Worm (Caenorhabditis elegans): ENCODE measurements around the gene lin-23.

The lin-23 gene

ce11 chrII:6355396-6356346, 15.4 kb upstream of the lin-23 start, which contains the start of gene C32D5.11 (continued):
- TF ChIP-seq C17E4.6 (GFP tag; IDR thresholded peaks at IDR 0.05) (no peak), fkh-3 (tag; optimal IDR thresholded peaks at IDR 0.05) (no peak), hsf-1 (GFP tag; IDR thresholded peaks at IDR 0.05) (no peak), efl-1 (GFP tag; optimal IDR thresholded peaks at IDR 0.05) (peak; percentile 22), ceh-27 (GFP tag; optimal IDR thresholded peaks at IDR 0.05) (peak; percentile 31), tlf-1 (GFP tag; optimal IDR thresholded peaks at IDR 0.05) (peak; percentile 7), F33H1.4 (GFP tag; IDR thresholded peaks at IDR 0.05) (peak; percentile 42; the same call in 1 of the 2 replicates), lin-40 (tag; optimal IDR thresholded peaks at IDR 0.05) (peak; percentile 55), ceh-100 (GFP tag; IDR thresholded peaks at IDR 0.05) (no peak), egl-18 (GFP tag; IDR thresholded peaks at IDR 0.05) (no peak), attf-5 (GFP tag; optimal IDR thresholded peaks at IDR 0.05) (peak; percentile 83)

- TF ChIP-seq die-1 (tag; optimal IDR thresholded peaks at IDR 0.05) (peak; percentile 25), hmg-1.2 (GFP tag; IDR thresholded peaks at IDR 0.05) (no peak), lin-54 (GFP tag; optimal IDR thresholded peaks at IDR 0.05) (peak; percentile 37), F23B12.7 (tag; optimal IDR thresholded peaks at IDR 0.05; ENCODE audit: insufficient read depth) (peak; percentile 54), madf-6 (GFP tag; IDR thresholded peaks at IDR 0.05) (peak; percentile 49; the same call in 1 of the 2 replicates), lin-26 (GFP tag; IDR thresholded peaks at IDR 0.05) (peak; percentile 66), athp-1 (tag; optimal IDR thresholded peaks at IDR 0.05) (peak; percentile 50), nfya-1 (tag; optimal IDR thresholded peaks at IDR 0.05; ENCODE audit: borderline replicate concordance, insufficient read depth) (no peak), snpc-1.3 (tag; optimal IDR thresholded peaks at IDR 0.05; ENCODE audit: insufficient read depth) (peak; percentile 28), B0261.1 (tag; optimal IDR thresholded peaks at IDR 0.05) (peak; percentile 52), snpc-3.4 (tag; optimal IDR thresholded peaks at IDR 0.05) (peak; percentile 37), F49E8.2 (tag; optimal IDR thresholded peaks at IDR 0.05; ENCODE audit: insufficient read depth) (peak; percentile 35), mxl-1 (tag; optimal IDR thresholded peaks at IDR 0.05) (no peak), ztf-25 (GFP tag; IDR thresholded peaks at IDR 0.05) (no peak), ceh-58 (GFP tag; IDR thresholded peaks at IDR 0.05) (0 out of 2 replicates have a peak, but pooled peaks have one; percentile 93), rpc-1 (optimal IDR thresholded peaks at IDR 0.05) (peak; percentile 56), rpc-1 (tag; optimal IDR thresholded peaks at IDR 0.05) (peak; percentile 78), tbp1 (GFP tag; optimal IDR thresholded peaks at IDR 0.05) (peak; percentile 83), ekl-4 (GFP tag; IDR thresholded peaks at IDR 0.05) (no peak), hsf-1 (GFP tag; IDR thresholded peaks at IDR 0.05) (0 out of 2 replicates have a peak, but pooled peaks have one; percentile 30)
Observed at ce11 chrII:6358232-6358631, 12.9 kb upstream of the lin-23 start.

- TF ChIP-seq xnd-1 (tag; optimal IDR thresholded peaks at IDR 0.05) (no peak), ceh-58 (GFP tag; IDR thresholded peaks at IDR 0.05) (no peak)
Observed at ce11 chrII:6358905-6359304, 12.2 kb upstream of the lin-23 start, which contains the start of gene C32D5.12. Gene C32D5.12, minus strand, starts transcription at chrII:6359005.

ce11 chrII:6360822-6361221, 10.3 kb upstream of the lin-23 start, which contains the start of gene K10B2.4:
Gene K10B2.4, minus strand, starts transcription at chrII:6360959.
- no peak for TF ChIP-seq aptf-3 (GFP tag; IDR thresholded peaks at IDR 0.05)
- no peak for TF ChIP-seq F57A8.1 (GFP tag; optimal IDR thresholded peaks at IDR 0.05)
- no peak for TF ChIP-seq ceh-58 (GFP tag; IDR thresholded peaks at IDR 0.05)
- TF ChIP-seq F39B2.1 (GFP tag; IDR thresholded peaks at IDR 0.05), result no peak
- TF ChIP-seq bed-2 (GFP tag; IDR thresholded peaks at IDR 0.05), result no peak
- TF ChIP-seq ztf-6 (GFP tag; IDR thresholded peaks at IDR 0.05), result no peak
- peak; percentile 11 for TF ChIP-seq tbp1 (GFP tag; optimal IDR thresholded peaks at IDR 0.05)
- TF ChIP-seq ets-4 (GFP tag; optimal IDR thresholded peaks at IDR 0.05), result no peak
- no peak for TF ChIP-seq F33H1.4 (GFP tag; IDR thresholded peaks at IDR 0.05)
- peak; percentile 43 for TF ChIP-seq F49E8.2 (tag; optimal IDR thresholded peaks at IDR 0.05; ENCODE audit: insufficient read depth)
- peak; percentile 24 for TF ChIP-seq atf-7 (tag; optimal IDR thresholded peaks at IDR 0.05)
- no peak for TF ChIP-seq athp-1 (tag; optimal IDR thresholded peaks at IDR 0.05)
- no peak for TF ChIP-seq snpc-1.3 (tag; optimal IDR thresholded peaks at IDR 0.05; ENCODE audit: insufficient read depth)
- TF ChIP-seq Y53G8AR.9 (GFP tag; conservative IDR thresholded peaks at IDR 0.05), result no peak
- TF ChIP-seq F23B12.7 (tag; optimal IDR thresholded peaks at IDR 0.05; ENCODE audit: insufficient read depth), result peak; percentile 80
- TF ChIP-seq egl-44 (GFP tag; IDR thresholded peaks at IDR 0.05), result no peak
- peak; percentile 50 for TF ChIP-seq madf-6 (GFP tag; IDR thresholded peaks at IDR 0.05)
- TF ChIP-seq madf-3 (GFP tag; IDR thresholded peaks at IDR 0.05), result peak; percentile 74; the same call in 1 of the 2 replicates

Measured in whole organism, young adult.